Fruit fly (Drosophila melanogaster): ENCODE measurements around the gene acs.
A peak's percentile ranks its signal among the peaks of the same experiment; 100 is the strongest.

acs gene

DNA sequence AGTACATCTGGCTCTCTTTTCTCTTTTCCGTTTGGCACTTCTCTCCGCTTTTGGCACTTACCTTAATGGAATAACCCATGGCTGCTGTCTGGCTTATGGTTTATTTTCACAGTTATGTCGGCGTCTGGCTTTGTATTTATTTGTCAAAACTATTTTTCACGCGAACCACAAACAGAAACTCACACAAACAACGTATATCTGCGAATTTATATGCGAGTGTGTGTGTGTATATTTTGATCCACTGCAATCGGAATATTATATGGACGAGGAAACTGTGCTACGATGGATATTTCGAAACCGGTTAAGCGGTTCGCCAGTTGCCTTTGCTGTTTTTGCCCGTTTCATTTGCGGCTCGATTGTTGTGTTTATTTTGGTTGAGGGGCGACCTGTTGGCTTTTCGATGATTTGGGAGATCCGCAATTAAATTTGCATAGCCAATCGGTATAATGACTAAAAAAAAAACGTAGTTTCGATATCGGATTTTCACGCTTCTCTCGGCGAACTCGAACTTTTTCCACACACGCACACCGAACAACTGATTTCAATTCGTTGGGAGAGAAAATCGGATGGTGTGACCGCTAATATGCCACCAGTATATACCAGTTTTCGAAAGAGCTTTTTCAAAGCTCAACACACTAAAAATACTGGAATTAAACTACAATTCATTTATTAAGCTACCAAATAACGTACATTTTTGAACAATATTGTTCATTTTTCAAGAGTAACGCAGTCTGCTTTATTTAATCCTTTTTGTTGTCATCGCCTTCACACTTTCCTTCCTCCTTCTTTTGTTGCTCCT is 1.7 kb upstream of the acs start, which contains the start of gene CG1927 (continued):
- TF ChIP-seq az2 (GFP tag; optimal IDR thresholded peaks at IDR 0.05) (no peak), Blimp-1 (GFP tag; optimal IDR thresholded peaks at IDR 0.05) (no peak), Ptx1 (GFP tag; IDR thresholded peaks at IDR 0.05) (no peak), CG11398 (GFP tag; optimal IDR thresholded peaks at IDR 0.05) (no peak), CG6813 (GFP tag; optimal IDR thresholded peaks at IDR 0.05) (no peak), Six4 (GFP tag; optimal IDR thresholded peaks at IDR 0.05) (no peak), p53 (GFP tag; optimal IDR thresholded peaks at IDR 0.05) (no peak), Ets65A (GFP tag) (no peak), Dbx (GFP tag; IDR thresholded peaks at IDR 0.05) (peak; percentile 57; the same call in 2 of the 3 replicates), grn (GFP tag; optimal IDR thresholded peaks at IDR 0.05) (no peak), CG13775 (GFP tag; optimal IDR thresholded peaks at IDR 0.05) (no peak), tin (GFP tag; optimal IDR thresholded peaks at IDR 0.05) (no peak), pnt (GFP tag; optimal IDR thresholded peaks at IDR 0.05) (no peak), eyg (GFP tag; optimal IDR thresholded peaks at IDR 0.05) (no peak), trem (tag; optimal IDR thresholded peaks at IDR 0.05) (no peak), NC2β (GFP tag; optimal IDR thresholded peaks at IDR 0.05) (no peak), CG1603 (tag; optimal IDR thresholded peaks at IDR 0.05) (no peak), CG10543 (GFP tag; optimal IDR thresholded peaks at IDR 0.05) (peak; percentile 1), CG13624 (GFP tag; optimal IDR thresholded peaks at IDR 0.05) (no peak), CrebB (tag; optimal IDR thresholded peaks at IDR 0.05) (no peak), btn (GFP tag; optimal IDR thresholded peaks at IDR 0.05) (no peak), CG11456 (GFP tag; IDR thresholded peaks at IDR 0.05) (no peak), tap (tag; optimal IDR thresholded peaks at IDR 0.05) (no peak), HLH4C (GFP tag; IDR thresholded peaks at IDR 0.05; ENCODE audit: partially characterized antibody) (no peak), tx (GFP tag; optimal IDR thresholded peaks at IDR 0.05) (no peak), NK7.1 (GFP tag; optimal IDR thresholded peaks at IDR 0.05) (no peak), CG13287 (GFP tag; IDR thresholded peaks at IDR 0.05; ENCODE audit: partially characterized antibody) (peak; percentile 49; the same call in 1 of the 2 replicates), maf-S (GFP tag; optimal IDR thresholded peaks at IDR 0.05) (no peak), MTF-1 (GFP tag; optimal IDR thresholded peaks at IDR 0.05; ENCODE audit: borderline replicate concordance) (no peak), CG43689 (GFP tag; IDR thresholded peaks at IDR 0.05) (no peak), Jarid2 (GFP tag; optimal IDR thresholded peaks at IDR 0.05) (peak; percentile 86), CG17912 (GFP tag; optimal IDR thresholded peaks at IDR 0.05) (peak; percentile 24), CG3847 (GFP tag; IDR thresholded peaks at IDR 0.05) (no peak), Tbp (GFP tag; optimal IDR thresholded peaks at IDR 0.05) (no peak), CG33557 (GFP tag; optimal IDR thresholded peaks at IDR 0.05) (no peak), CG11723 (GFP tag; optimal IDR thresholded peaks at IDR 0.05) (no peak), CG5180 (GFP tag; optimal IDR thresholded peaks at IDR 0.05) (peak; percentile 36), Antp (GFP tag; optimal IDR thresholded peaks at IDR 0.05) (no peak), hth (optimal IDR thresholded peaks at IDR 0.05) (no peak), CG5245 (GFP tag; optimal IDR thresholded peaks at IDR 0.05) (no peak), CG10321 (GFP tag; IDR thresholded peaks at IDR 0.05) (no peak), ato (GFP tag; IDR thresholded peaks at IDR 0.05; ENCODE audit: partially characterized antibody) (0 out of 2 replicates have a peak, but pooled peaks have one; percentile 36), CG15601 (tag; optimal IDR thresholded peaks at IDR 0.05) (no peak), CG3838 (GFP tag; optimal IDR thresholded peaks at IDR 0.05) (no peak), CG17385 (GFP tag; optimal IDR thresholded peaks at IDR 0.05) (peak; percentile 26), fd102C (GFP tag; optimal IDR thresholded peaks at IDR 0.05) (no peak), phol (tag; optimal IDR thresholded peaks at IDR 0.05) (no peak), zfh2 (GFP tag; optimal IDR thresholded peaks at IDR 0.05) (no peak), unc-4 (GFP tag; IDR thresholded peaks at IDR 0.05; ENCODE audit: partially characterized antibody) (0 out of 2 replicates have a peak, but pooled peaks have one; percentile 26), corto (GFP tag; optimal IDR thresholded peaks at IDR 0.05) (no peak)

Data from whole organism, embryonic.